Worm (Caenorhabditis elegans): ENCODE results near the gene F40F8.1.

DNA sequence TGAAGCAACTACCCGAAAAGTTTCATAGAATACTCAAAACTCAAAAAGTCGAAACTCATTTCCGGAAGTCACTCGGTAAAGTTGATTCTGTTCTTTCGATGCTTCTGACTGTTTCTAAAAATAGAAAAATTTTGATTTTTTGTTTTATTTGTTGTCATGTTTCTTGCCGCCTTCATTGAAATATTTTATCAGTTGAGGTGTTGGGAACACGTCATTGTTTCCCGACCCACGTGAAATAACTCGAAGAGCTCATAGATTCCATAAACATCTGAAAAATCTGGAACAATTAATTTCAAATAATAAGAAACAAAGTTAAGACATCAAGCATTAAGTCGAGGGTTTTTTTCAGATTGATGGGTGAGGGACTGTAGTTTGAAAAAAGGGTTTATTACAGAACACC lies 27.5 kb downstream of the F40F8.1 start:
- TF ChIP-seq nhr-11 (tag; optimal IDR thresholded peaks at IDR 0.05) (no peak), fkh-10 (GFP tag; optimal IDR thresholded peaks at IDR 0.05) (no peak), C08G9.2 (tag; optimal IDR thresholded peaks at IDR 0.05) (no peak), mec-3 (tag; optimal IDR thresholded peaks at IDR 0.05; ENCODE audit: borderline replicate concordance) (no peak)

Data from whole organism, late embryonic.